Fruit fly (Drosophila melanogaster): ENCODE data around the gene Slc25A46b.

- TF ChIP-seq CG2199 (GFP tag; IDR thresholded peaks at IDR 0.05), result peak; percentile 91; the same call in 2 of the 3 replicates
- peak; percentile 76 for TF ChIP-seq CG15269 (tag; optimal IDR thresholded peaks at IDR 0.05)
- TF ChIP-seq disco-r (GFP tag; optimal IDR thresholded peaks at IDR 0.05), result peak; percentile 42
- TF ChIP-seq ash1 (GFP tag; optimal IDR thresholded peaks at IDR 0.05), result peak; percentile 53
- peak; percentile 64 for TF ChIP-seq scrt (GFP tag; optimal IDR thresholded peaks at IDR 0.05)
- TF ChIP-seq CG6791 (GFP tag; IDR thresholded peaks at IDR 0.05; ENCODE audit: partially characterized antibody), result no peak
- TF ChIP-seq Hr78 (GFP tag; optimal IDR thresholded peaks at IDR 0.05), result peak in 1 of 2 experiments; percentile 60
- TF ChIP-seq tll (GFP tag; optimal IDR thresholded peaks at IDR 0.05), result peak in 1 of 2 experiments; percentile 74
- TF ChIP-seq chinmo (GFP tag; IDR thresholded peaks at IDR 0.05; ENCODE audit: partially characterized antibody), result no peak
These were observed 48.9 kb downstream of the Slc25A46b start for dm6 chr2L:18145253-18145652.

All from whole organism, embryonic.